Worm (Caenorhabditis elegans) whole organism, L1 larva: Measurements from ENCODE around the gene Y38H6C.8.
A peak's percentile ranks its signal among the peaks of the same experiment; 100 is the strongest.

Experiments
- aly-2 ChIP-seq: fragments of 150-350 bp; optimal IDR thresholded peaks from 2 replicates; lab custom pipeline; 2014; ENCODE audit warnings: missing biosample characterization, missing genetic modification characterization
- blmp-1 ChIP-seq: fragments of 150-350 bp; optimal IDR thresholded peaks from 2 replicates; lab custom pipeline; 2014; ENCODE audit warnings: missing biosample characterization, missing genetic modification characterization
- ceh-88 ChIP-seq: fragments of 200-800 bp; sonication (Bioruptor generic); IDR thresholded peaks from 2 replicates; pipeline ENCODE4 v1.3.6; 2022; ENCODE audit warnings: missing genetic modification characterization, missing compliant biosample characterization
- ceh-90 ChIP-seq: sonication (generic microtip); optimal IDR thresholded peaks from 2 replicates; lab custom pipeline; 2016; ENCODE audit warnings: missing genetic modification characterization, missing compliant biosample characterization
- dpl-1 ChIP-seq, 3 experiments: fragments of 150-350 bp in 2 of 3; sonication (generic microtip) in 1 of 3; optimal IDR thresholded peaks; 2 replicates each; lab custom pipeline; 2014 to 2017; ENCODE audit warnings: missing biosample characterization in 3 of 3, missing genetic modification characterization in 3 of 3, missing genetic modification reagents in 3 of 3
- dsc-1 ChIP-seq: sonication (generic microtip); optimal IDR thresholded peaks from 2 replicates; lab custom pipeline; 2016; ENCODE audit warnings: mild to moderate bottlenecking, missing genetic modification characterization, missing compliant biosample characterization
- efl-1 ChIP-seq, 4 experiments: fragments of 150-350 bp; optimal IDR thresholded peaks in 3 of 4; peaks in 1 of 4; 1 replicate in 1 of 4; 2 replicates in 3 of 4; lab custom pipeline; 2014; ENCODE audit warnings: missing biosample characterization in 2 of 4, missing genetic modification characterization in 2 of 4, missing genetic modification reagents in 2 of 4
- efl-3 ChIP-seq: fragments of 200-800 bp; sonication (Bioruptor generic); optimal IDR thresholded peaks from 2 replicates; lab custom pipeline; 2018; ENCODE audit warnings: mild to moderate bottlenecking, missing genetic modification characterization, missing compliant biosample characterization
- egl-13 ChIP-seq: sonication (generic microtip); optimal IDR thresholded peaks from 2 replicates; lab custom pipeline; 2016; ENCODE audit warnings: missing genotype, missing genetic modification reagents, missing genetic modification characterization, missing compliant biosample characterization
- elt-2 ChIP-seq: sonication (generic microtip); optimal IDR thresholded peaks from 2 replicates; lab custom pipeline; 2016; ENCODE audit warnings: missing genetic modification characterization, mild to moderate bottlenecking, inconsistent platforms, missing compliant biosample characterization, missing genetic modification reagents
- ets-5 ChIP-seq: fragments of 200-800 bp; sonication (Bioruptor generic); IDR thresholded peaks from 2 replicates; pipeline ENCODE4 v1.3.6; 2022; ENCODE audit warnings: missing genetic modification characterization, missing compliant biosample characterization
- fkh-10 ChIP-seq: sonication (generic microtip); optimal IDR thresholded peaks from 2 replicates; lab custom pipeline; 2017; ENCODE audit warnings: missing biosample characterization, missing genetic modification reagents, missing genetic modification characterization
- fkh-4 ChIP-seq: sonication (generic microtip); optimal IDR thresholded peaks from 2 replicates; lab custom pipeline; 2016; ENCODE audit warnings: missing compliant biosample characterization, missing genetic modification characterization, borderline replicate concordance
- fkh-8 ChIP-seq: sonication (generic microtip); optimal IDR thresholded peaks from 2 replicates; lab custom pipeline; 2016; ENCODE audit warnings: mild to moderate bottlenecking, missing genetic modification characterization, missing compliant biosample characterization
- grh-1 ChIP-seq: fragments of 200-800 bp; sonication (Bioruptor generic); IDR thresholded peaks from 2 replicates; pipeline ENCODE4 v1.3.6; 2022; ENCODE audit warnings: missing genetic modification reagents, missing genetic modification characterization, missing compliant biosample characterization
- hlh-4 ChIP-seq: sonication (generic microtip); optimal IDR thresholded peaks from 2 replicates; lab custom pipeline; 2016; ENCODE audit warnings: mild to moderate bottlenecking, missing genetic modification characterization, missing compliant biosample characterization
- hpl-2 ChIP-seq: fragments of 150-350 bp; optimal IDR thresholded peaks from 2 replicates; lab custom pipeline; 2014; ENCODE audit warnings: missing biosample characterization, missing genetic modification reagents, missing genetic modification characterization
- irx-1 ChIP-seq: sonication (generic microtip); optimal IDR thresholded peaks from 2 replicates; lab custom pipeline; 2016; ENCODE audit warnings: missing genetic modification characterization, missing compliant biosample characterization
- isw-1 ChIP-seq: fragments of 200-800 bp; sonication (Bioruptor generic); IDR thresholded peaks from 2 replicates; pipeline ENCODE4 v1.3.6; 2022; ENCODE audit warnings: missing genetic modification characterization, missing compliant biosample characterization
- lin-14 ChIP-seq: fragments of 200-800 bp; sonication (Bioruptor generic); optimal IDR thresholded peaks from 2 replicates; lab custom pipeline; 2018; ENCODE audit warnings: mild to moderate bottlenecking, missing genetic modification characterization, moderate library complexity, missing compliant biosample characterization
- lin-35 ChIP-seq, 2 experiments: fragments of 150-350 bp; optimal IDR thresholded peaks; 2 replicates each; lab custom pipeline; 2014; ENCODE audit warnings: missing biosample characterization in 2 of 2, missing genetic modification characterization in 2 of 2, missing genetic modification reagents in 2 of 2
- lin-39 ChIP-seq: fragments of 150-350 bp; optimal IDR thresholded peaks from 2 replicates; lab custom pipeline; 2014; ENCODE audit warnings: missing biosample characterization, missing genetic modification reagents, missing genetic modification characterization
- lir-3 ChIP-seq: sonication (generic microtip); optimal IDR thresholded peaks from 2 replicates; lab custom pipeline; 2016; ENCODE audit warnings: mild to moderate bottlenecking, missing genetic modification characterization, moderate library complexity, missing compliant biosample characterization; ENCODE audit not compliant: poor library complexity
- lsy-2 ChIP-seq, 2 experiments: fragments of 150-350 bp; optimal IDR thresholded peaks; 2 replicates each; lab custom pipeline; 2014; ENCODE audit warnings: missing biosample characterization in 2 of 2, missing genetic modification characterization in 2 of 2
- mab-9 ChIP-seq: fragments of 200-800 bp; sonication (Bioruptor generic); IDR thresholded peaks from 2 replicates; pipeline ENCODE4 v1.3.6; 2022; ENCODE audit warnings: missing genetic modification reagents, missing genetic modification characterization, missing compliant biosample characterization
- mdl-1 ChIP-seq, 2 experiments: fragments of 150-350 bp; optimal IDR thresholded peaks; 2 replicates each; lab custom pipeline; 2014 to 2017; ENCODE audit warnings: missing biosample characterization in 2 of 2, missing genetic modification characterization in 2 of 2, inconsistent platforms in 1 of 2
- mef-2 ChIP-seq: fragments of 150-350 bp; optimal IDR thresholded peaks from 2 replicates; lab custom pipeline; 2014; ENCODE audit warnings: missing biosample characterization, missing genetic modification characterization
- mep-1 ChIP-seq: fragments of 150-350 bp; optimal IDR thresholded peaks from 2 replicates; lab custom pipeline; 2014; ENCODE audit warnings: missing biosample characterization, missing genetic modification characterization
- nhr-11 ChIP-seq: fragments of 150-350 bp; optimal IDR thresholded peaks from 2 replicates; lab custom pipeline; 2014; ENCODE audit warnings: missing biosample characterization, missing genetic modification characterization
- nhr-19 ChIP-seq: fragments of 200-800 bp; sonication (Bioruptor generic); conservative IDR thresholded peaks from 2 replicates; pipeline ENCODE4 v1.3.6; 2022; ENCODE audit warnings: missing genetic modification characterization, missing compliant biosample characterization
- nhr-20 ChIP-seq: sonication (generic microtip); optimal IDR thresholded peaks from 2 replicates; lab custom pipeline; 2016; ENCODE audit warnings: mild to moderate bottlenecking, missing genetic modification characterization, missing compliant biosample characterization
- nhr-237 ChIP-seq: fragments of 150-350 bp; optimal IDR thresholded peaks from 2 replicates; lab custom pipeline; 2014; ENCODE audit warnings: missing biosample characterization, missing genetic modification characterization
- nhr-28 ChIP-seq: fragments of 150-350 bp; optimal IDR thresholded peaks from 2 replicates; lab custom pipeline; 2014; ENCODE audit warnings: missing biosample characterization, missing genetic modification characterization
- nhr-47 ChIP-seq: sonication (generic microtip); optimal IDR thresholded peaks from 2 replicates; lab custom pipeline; 2016; ENCODE audit warnings: mild to moderate bottlenecking, missing genetic modification characterization, moderate library complexity, missing compliant biosample characterization
- nhr-71 ChIP-seq: sonication (generic microtip); optimal IDR thresholded peaks from 2 replicates; lab custom pipeline; 2016; ENCODE audit warnings: mild to moderate bottlenecking, missing genetic modification characterization, moderate library complexity, missing compliant biosample characterization
- nhr-76 ChIP-seq: sonication (generic microtip); optimal IDR thresholded peaks from 2 replicates; lab custom pipeline; 2017; ENCODE audit warnings: missing biosample characterization, missing genetic modification characterization
- nhr-77 ChIP-seq: fragments of 150-350 bp; optimal IDR thresholded peaks from 2 replicates; lab custom pipeline; 2014; ENCODE audit warnings: missing biosample characterization, missing genetic modification characterization
- nhr-84 ChIP-seq: sonication (generic microtip); optimal IDR thresholded peaks from 2 replicates; lab custom pipeline; 2017; ENCODE audit warnings: missing biosample characterization, missing genetic modification characterization
- nhr-90 ChIP-seq: sonication (generic microtip); optimal IDR thresholded peaks from 2 replicates; lab custom pipeline; 2016; ENCODE audit warnings: mild to moderate bottlenecking, missing genetic modification characterization, missing compliant biosample characterization; ENCODE audit not compliant: poor library complexity
- pag-3 ChIP-seq: sonication (generic microtip); optimal IDR thresholded peaks from 2 replicates; lab custom pipeline; 2017; ENCODE audit warnings: missing genetic modification characterization, mild to moderate bottlenecking, missing compliant biosample characterization, antibody characterized with exemption, borderline replicate concordance; ENCODE audit not compliant: insufficient read depth
- pax-3 ChIP-seq: fragments of 200-800 bp; sonication (Bioruptor generic); optimal IDR thresholded peaks from 2 replicates; lab custom pipeline; 2018; ENCODE audit warnings: mild to moderate bottlenecking, missing genetic modification characterization, moderate library complexity, missing compliant biosample characterization
- pqm-1 ChIP-seq: sonication (generic microtip); optimal IDR thresholded peaks from 3 replicates; lab custom pipeline; 2017; ENCODE audit warnings: missing biosample characterization, missing genetic modification characterization
- skn-1 ChIP-seq: fragments of 150-350 bp; optimal IDR thresholded peaks from 2 replicates; lab custom pipeline; 2014; ENCODE audit warnings: missing biosample characterization, missing genetic modification characterization
- snu-23 ChIP-seq: sonication (generic microtip); optimal IDR thresholded peaks from 2 replicates; lab custom pipeline; 2016; ENCODE audit warnings: missing genetic modification characterization, missing compliant biosample characterization
- sup-37 ChIP-seq: fragments of 200-800 bp; sonication (Bioruptor generic); optimal IDR thresholded peaks from 2 replicates; lab custom pipeline; 2018; ENCODE audit warnings: mild to moderate bottlenecking, missing genetic modification characterization, missing compliant biosample characterization
- swsn-7 ChIP-seq: sonication (generic microtip); optimal IDR thresholded peaks from 2 replicates; lab custom pipeline; 2016; ENCODE audit warnings: missing genetic modification characterization, missing compliant biosample characterization
- unc-130 ChIP-seq: fragments of 150-350 bp; optimal IDR thresholded peaks from 2 replicates; lab custom pipeline; 2017; ENCODE audit warnings: missing biosample characterization, missing genetic modification characterization, inconsistent platforms
- unc-30 ChIP-seq: sonication (generic microtip); optimal IDR thresholded peaks from 2 replicates; lab custom pipeline; 2017; ENCODE audit warnings: missing biosample characterization, missing genetic modification characterization
- unc-98 ChIP-seq: fragments of 200-800 bp; sonication (Bioruptor generic); IDR thresholded peaks from 2 replicates; pipeline ENCODE4 v1.3.6; 2022; ENCODE audit warnings: missing genetic modification characterization, missing compliant biosample characterization
- vab-15 ChIP-seq: sonication (generic microtip); optimal IDR thresholded peaks from 2 replicates; lab custom pipeline; 2017; ENCODE audit warnings: missing genotype, mild to moderate bottlenecking, missing genetic modification characterization, missing compliant biosample characterization
- xbp-1 ChIP-seq: sonication (generic microtip); optimal IDR thresholded peaks from 2 replicates; lab custom pipeline; 2016; ENCODE audit warnings: missing genetic modification characterization, missing compliant biosample characterization
- zag-1 ChIP-seq: fragments of 150-350 bp; optimal IDR thresholded peaks from 2 replicates; lab custom pipeline; 2014; ENCODE audit warnings: missing biosample characterization, missing genetic modification characterization
- ztf-11 ChIP-seq, 2 experiments: sonication (generic microtip); optimal IDR thresholded peaks; 2 replicates each; lab custom pipeline; 2016 to 2017; ENCODE audit warnings: missing genetic modification characterization in 2 of 2, missing biosample characterization in 1 of 2, missing compliant biosample characterization in 1 of 2

The Y38H6C.8 gene

DNA sequence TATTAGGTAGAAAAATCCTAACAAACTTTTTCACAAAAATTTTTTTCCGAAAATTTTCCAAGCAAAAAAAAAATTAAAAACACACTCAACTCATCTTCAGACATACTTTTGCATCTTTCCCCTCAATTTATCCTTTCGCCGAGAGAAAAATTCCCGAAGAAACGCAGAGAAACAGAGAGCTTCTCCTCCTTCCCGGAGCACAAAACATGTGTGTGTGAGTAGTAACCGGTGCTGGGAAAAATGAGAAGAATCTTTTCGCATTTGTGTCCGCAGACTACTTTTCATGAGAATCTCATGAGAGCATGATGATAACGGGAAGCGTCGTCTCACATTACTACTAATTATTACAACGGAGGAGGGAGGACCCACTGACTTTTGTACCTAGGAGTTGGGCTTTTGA, 27.2 kb upstream of the Y38H6C.8 start:
- TF ChIP-seq fkh-4 (tag; lab: Kevin White, UChicago) (no peak), hpl-2 (GFP tag; lab: Kevin White, UChicago) (no peak), ceh-88 (GFP tag; lab: Robert Waterston, UW) (no peak), ets-5 (GFP tag; lab: Robert Waterston, UW) (no peak), ztf-11 (tag; optimal IDR thresholded peaks at IDR 0.05; lab: Kevin White, UChicago) (no peak), efl-1 (optimal IDR thresholded peaks at IDR 0.05; lab: Kevin White, UChicago) (peak in 1 of 2 experiments; percentile 14), efl-1 (GFP tag; optimal IDR thresholded peaks at IDR 0.05 in 1 of 2; lab: Kevin White, UChicago) (peak in 1 of 2 experiments; percentile 27), isw-1 (GFP tag; lab: Robert Waterston, UW) (no peak), vab-15 (tag; lab: Kevin White, UChicago) (no peak), swsn-7 (tag; lab: Kevin White, UChicago) (peak; percentile 17), nhr-237 (tag; lab: Kevin White, UChicago) (no peak), lir-3 (tag; lab: Kevin White, UChicago) (no peak), mab-9 (no peak), zag-1 (tag; lab: Kevin White, UChicago) (no peak), pax-3 (tag; lab: Kevin White, UChicago) (no peak), hlh-4 (tag; lab: Kevin White, UChicago) (no peak), mef-2 (tag; lab: Kevin White, UChicago) (no peak), pqm-1 (tag; lab: Kevin White, UChicago) (no peak), lsy-2 (tag; optimal IDR thresholded peaks at IDR 0.05; lab: Kevin White, UChicago) (peak in 1 of 2 experiments; percentile 36), snu-23 (GFP tag; lab: Kevin White, UChicago) (peak; percentile 46), nhr-77 (tag; lab: Kevin White, UChicago) (no peak), lin-14 (GFP tag; lab: Kevin White, UChicago) (peak; percentile 67), unc-30 (no peak), nhr-11 (tag; lab: Kevin White, UChicago) (no peak), mdl-1 (tag; optimal IDR thresholded peaks at IDR 0.05; lab: Kevin White, UChicago) (peak in 1 of 2 experiments; percentile 21), unc-98 (peak; percentile 16; the same call in 1 of the 2 replicates), nhr-90 (tag; lab: Kevin White, UChicago) (no peak), grh-1 (no peak), nhr-84 (tag; lab: Kevin White, UChicago) (no peak), aly-2 (tag; lab: Kevin White, UChicago) (no peak), blmp-1 (tag; lab: Kevin White, UChicago) (no peak), unc-130 (tag; lab: Kevin White, UChicago) (no peak), nhr-76 (no peak), ceh-90 (tag; lab: Kevin White, UChicago) (no peak), nhr-20 (tag; lab: Kevin White, UChicago) (peak; percentile 3), fkh-8 (tag; lab: Kevin White, UChicago) (no peak), efl-3 (GFP tag; lab: Kevin White, UChicago) (no peak), lin-35 (GFP tag; optimal IDR thresholded peaks at IDR 0.05; lab: Kevin White, UChicago) (no peak), pag-3 (tag; lab: Kevin White, UChicago) (no peak), nhr-71 (tag; lab: Kevin White, UChicago) (peak; percentile 58), nhr-28 (tag; lab: Kevin White, UChicago) (no peak), dsc-1 (tag; lab: Kevin White, UChicago) (peak; percentile 85), lin-39 (tag; lab: Kevin White, UChicago) (no peak), skn-1 (tag; lab: Kevin White, UChicago) (no peak), fkh-10 (no peak), nhr-47 (peak; percentile 5), nhr-19 (GFP tag; lab: Robert Waterston, UW) (no peak; the same call in 1 of the 2 replicates), xbp-1 (tag; lab: Kevin White, UChicago) (no peak), egl-13 (tag; lab: Kevin White, UChicago) (no peak), elt-2 (tag; lab: Kevin White, UChicago) (no peak), sup-37 (GFP tag; lab: Kevin White, UChicago) (no peak), mep-1 (peak; percentile 41), dpl-1 (GFP tag; optimal IDR thresholded peaks at IDR 0.05; lab: Kevin White, UChicago) (no peak), irx-1 (tag; lab: Kevin White, UChicago) (no peak)
